Fruit fly (Drosophila melanogaster): ENCODE data around the gene IPIP.
A peak's percentile ranks its signal among the peaks of the same experiment; 100 is the strongest.

Gene IPIP

dm6 chr2L:6065823-6066222 lies 18.0 kb downstream of the IPIP start, which contains the start of the genes Fbw5 and CG9147 (continued):
- TF ChIP-seq ase (GFP tag; IDR thresholded peaks at IDR 0.05) (peak; percentile 99), MBD-R2 (GFP tag; IDR thresholded peaks at IDR 0.05) (peak; percentile 100), BtbVII (GFP tag; optimal IDR thresholded peaks at IDR 0.05) (peak; percentile 98), D19A (tag; optimal IDR thresholded peaks at IDR 0.05) (peak; percentile 99), CG2875 (GFP tag; optimal IDR thresholded peaks at IDR 0.05) (peak; percentile 100), jigr1 (GFP tag; IDR thresholded peaks at IDR 0.05) (peak; percentile 99), CG18262 (tag; optimal IDR thresholded peaks at IDR 0.05) (peak; percentile 99), ewg (GFP tag; optimal IDR thresholded peaks at IDR 0.05) (peak; percentile 99), unc-4 (GFP tag; IDR thresholded peaks at IDR 0.05; ENCODE audit: partially characterized antibody) (peak; percentile 59), Hr51 (GFP tag; optimal IDR thresholded peaks at IDR 0.05) (peak; percentile 99 to 100), CG17385 (GFP tag; optimal IDR thresholded peaks at IDR 0.05) (peak; percentile 100), Poxn (GFP tag; IDR thresholded peaks at IDR 0.05) (peak; percentile 99), Aef1 (GFP tag; IDR thresholded peaks at IDR 0.05) (peak; percentile 99), sr (GFP tag; IDR thresholded peaks at IDR 0.05) (peak; percentile 98), CG9727 (GFP tag; optimal IDR thresholded peaks at IDR 0.05) (peak; percentile 100), sug (tag; optimal IDR thresholded peaks at IDR 0.05) (peak; percentile 98), CG6254 (GFP tag; optimal IDR thresholded peaks at IDR 0.05) (peak; percentile 95), NC2β (GFP tag; optimal IDR thresholded peaks at IDR 0.05) (peak; percentile 99), vnd (GFP tag; IDR thresholded peaks at IDR 0.05; ENCODE audit: partially characterized antibody) (no peak; the same call in 2 of the 3 replicates), zen2 (GFP tag; IDR thresholded peaks at IDR 0.05; ENCODE audit: partially characterized antibody) (peak; percentile 65; the same call in 2 of the 3 replicates), CG1529 (GFP tag; optimal IDR thresholded peaks at IDR 0.05) (peak; percentile 99), Atf6 (GFP tag; IDR thresholded peaks at IDR 0.05) (peak; percentile 100), prd (optimal IDR thresholded peaks at IDR 0.05) (no peak), prd (GFP tag; IDR thresholded peaks at IDR 0.05) (peak; percentile 100), CG14014 (GFP tag; IDR thresholded peaks at IDR 0.05) (peak; percentile 100), Fer2 (tag; optimal IDR thresholded peaks at IDR 0.05) (peak; percentile 97), ranshi (GFP tag; IDR thresholded peaks at IDR 0.05) (peak; percentile 100), CG8359 (GFP tag; optimal IDR thresholded peaks at IDR 0.05; ENCODE audit: borderline replicate concordance) (peak; percentile 90), Bdp1 (GFP tag; optimal IDR thresholded peaks at IDR 0.05) (peak; percentile 96), CG12659 (GFP tag; optimal IDR thresholded peaks at IDR 0.05) (peak; percentile 100), CG15073 (GFP tag; optimal IDR thresholded peaks at IDR 0.05) (peak; percentile 92), amos (GFP tag; IDR thresholded peaks at IDR 0.05; ENCODE audit: partially characterized antibody) (peak; percentile 52; the same call in 1 of the 2 replicates), CG1602 (GFP tag; optimal IDR thresholded peaks at IDR 0.05) (peak; percentile 100), Dip2 (GFP tag; IDR thresholded peaks at IDR 0.05) (peak; percentile 54), pros (GFP tag; optimal IDR thresholded peaks at IDR 0.05) (peak; percentile 67), CG12299 (tag; optimal IDR thresholded peaks at IDR 0.05) (peak; percentile 99), CG1792 (GFP tag; optimal IDR thresholded peaks at IDR 0.05) (peak; percentile 99), ind (GFP tag; optimal IDR thresholded peaks at IDR 0.05) (peak; percentile 99), Tbp (GFP tag; optimal IDR thresholded peaks at IDR 0.05) (no peak), CG13624 (GFP tag; optimal IDR thresholded peaks at IDR 0.05) (peak; percentile 100), D (optimal IDR thresholded peaks at IDR 0.05) (no peak), D (GFP tag; optimal IDR thresholded peaks at IDR 0.05) (peak; percentile 99), disco-r (GFP tag; optimal IDR thresholded peaks at IDR 0.05) (peak; percentile 99), CG16815 (GFP tag; optimal IDR thresholded peaks at IDR 0.05) (peak; percentile 100), CG11093 (GFP tag; IDR thresholded peaks at IDR 0.05) (peak; percentile 99), CG3065 (GFP tag; optimal IDR thresholded peaks at IDR 0.05) (peak; percentile 99), CG8765 (GFP tag; IDR thresholded peaks at IDR 0.05) (peak; percentile 98), Jarid2 (GFP tag; optimal IDR thresholded peaks at IDR 0.05) (peak; percentile 89), CG6791 (GFP tag; IDR thresholded peaks at IDR 0.05; ENCODE audit: partially characterized antibody) (peak; percentile 63; the same call in 1 of the 3 replicates), Dll (GFP tag; IDR thresholded peaks at IDR 0.05; ENCODE audit: partially characterized antibody) (peak; percentile 65), h (optimal IDR thresholded peaks at IDR 0.05) (no peak)
